Worm (Caenorhabditis elegans) whole organism, late embryonic: ENCODE measurements around the gene ttr-35.

Experiments
- F13H6.1 ChIP-seq: sonication (generic microtip); optimal IDR thresholded peaks from 2 replicates; lab custom pipeline; 2016; ENCODE audit warnings: missing genetic modification characterization, missing compliant biosample characterization
- ceh-18 ChIP-seq: sonication (generic microtip); optimal IDR thresholded peaks from 2 replicates; lab custom pipeline; 2016; ENCODE audit warnings: missing genetic modification characterization, missing compliant biosample characterization
- dmd-4 ChIP-seq: sonication (generic microtip); optimal IDR thresholded peaks from 2 replicates; lab custom pipeline; 2016; ENCODE audit warnings: borderline replicate concordance, missing genetic modification characterization, missing compliant biosample characterization
- fax-1 ChIP-seq: sonication (generic microtip); optimal IDR thresholded peaks from 2 replicates; lab custom pipeline; 2016; ENCODE audit warnings: missing genotype, missing genetic modification characterization, missing compliant biosample characterization
- hlh-15 ChIP-seq: sonication (generic microtip); optimal IDR thresholded peaks from 2 replicates; lab custom pipeline; 2016; ENCODE audit warnings: missing genetic modification characterization, missing compliant biosample characterization
- lin-11 ChIP-seq: fragments of 200-800 bp; sonication (Bioruptor generic); optimal IDR thresholded peaks from 2 replicates; lab custom pipeline; 2018; ENCODE audit warnings: mild to moderate bottlenecking, missing genetic modification characterization, missing compliant biosample characterization
- pha-2 ChIP-seq: sonication (generic microtip); optimal IDR thresholded peaks from 2 replicates; lab custom pipeline; 2017; ENCODE audit warnings: mild to moderate bottlenecking, missing genetic modification characterization, missing compliant biosample characterization
- rnt-1 ChIP-seq: sonication (generic microtip); optimal IDR thresholded peaks from 2 replicates; lab custom pipeline; 2016; ENCODE audit warnings: missing genetic modification characterization, missing compliant biosample characterization
- syd-9 ChIP-seq: sonication (generic microtip); optimal IDR thresholded peaks from 2 replicates; lab custom pipeline; 2016; ENCODE audit warnings: mild to moderate bottlenecking, missing genetic modification characterization, moderate library complexity, missing compliant biosample characterization
- tbx-2 ChIP-seq: sonication (generic microtip); optimal IDR thresholded peaks from 2 replicates; lab custom pipeline; 2016; ENCODE audit warnings: missing genetic modification characterization, missing compliant biosample characterization

DNA sequence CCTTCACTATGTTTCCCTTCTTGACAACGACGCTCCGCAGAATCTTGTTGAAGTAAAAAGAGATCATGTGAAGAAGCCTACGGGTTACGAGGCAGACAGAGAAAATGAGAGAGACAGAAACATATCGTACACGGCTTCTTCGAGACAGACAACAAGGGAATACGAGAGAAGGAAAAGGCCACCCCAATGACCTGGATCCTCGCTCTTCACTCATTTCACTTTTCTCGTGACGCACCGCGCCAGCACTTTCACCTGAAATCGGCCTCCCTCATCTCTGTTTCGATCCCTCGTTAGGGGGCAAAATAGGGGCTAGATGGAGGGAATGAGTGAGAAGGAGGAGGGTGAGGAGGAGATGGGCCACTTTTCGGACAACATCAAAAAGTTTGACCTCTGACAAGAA, 3.2 kb downstream of the ttr-35 start:
- TF ChIP-seq pha-2 (tag; lab: Kevin White, UChicago) (no peak), ceh-18 (tag; lab: Kevin White, UChicago) (no peak), lin-11 (no peak), dmd-4 (tag; lab: Kevin White, UChicago) (no peak), hlh-15 (tag; lab: Kevin White, UChicago) (no peak), F13H6.1 (tag; lab: Kevin White, UChicago) (no peak), fax-1 (tag; lab: Kevin White, UChicago) (no peak), tbx-2 (tag; lab: Kevin White, UChicago) (no peak), rnt-1 (no peak), syd-9 (tag; lab: Kevin White, UChicago) (no peak)
